Fruit fly (Drosophila melanogaster): ENCODE measurements around the gene Npc2h.

Npc2h gene

DNA sequence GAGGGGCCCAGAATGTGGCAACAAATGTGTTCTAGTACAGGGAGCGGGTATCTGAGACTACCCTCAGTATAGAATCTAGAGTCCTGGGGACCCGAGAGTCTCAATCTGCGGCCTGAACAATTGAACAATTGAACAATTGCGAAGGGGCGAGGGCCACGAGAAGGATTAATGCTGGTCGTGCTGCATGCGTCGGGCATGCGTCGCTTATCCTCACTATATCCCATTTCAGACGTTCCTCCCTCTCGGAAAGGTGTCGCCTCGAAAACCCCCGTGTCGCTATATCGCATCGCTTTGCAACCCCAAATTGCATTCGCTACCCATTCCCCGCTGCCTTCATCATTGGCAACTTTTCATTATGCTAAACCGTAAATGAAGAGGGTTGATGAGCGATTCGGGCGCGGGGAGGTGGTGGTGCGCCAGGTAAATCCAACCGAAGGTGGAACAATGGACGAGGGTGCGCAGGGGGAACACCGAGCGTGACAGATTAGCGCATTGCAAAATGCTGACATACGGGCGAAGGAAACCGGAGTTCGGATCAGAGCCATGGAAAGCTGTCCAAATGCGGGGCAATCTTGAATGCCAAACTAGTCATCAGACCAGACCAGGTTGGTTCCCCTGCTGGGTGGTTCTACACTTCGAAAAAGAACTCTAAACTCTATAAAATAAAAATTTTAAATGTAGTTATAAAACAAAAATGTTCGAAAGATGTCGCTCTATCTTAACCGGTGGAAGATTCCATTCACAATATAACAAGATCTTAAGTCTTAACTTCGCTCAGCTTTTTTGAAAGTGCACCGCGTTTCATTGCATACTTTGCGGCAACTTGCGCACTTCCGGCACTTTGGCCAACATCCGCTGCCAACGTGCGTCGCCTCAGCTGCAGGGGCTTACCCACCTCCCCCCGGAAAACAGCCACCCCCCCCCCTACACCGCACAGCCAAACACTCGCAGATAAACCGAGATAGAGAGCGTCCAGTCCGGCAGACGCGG, 12.9 kb upstream of the Npc2h start (continued):
- TF ChIP-seq Hmr (GFP tag; optimal IDR thresholded peaks at IDR 0.05): no peak
- TF ChIP-seq Neu2 (GFP tag; optimal IDR thresholded peaks at IDR 0.05; ENCODE audit: borderline replicate concordance): no peak
- no peak for TF ChIP-seq pum (GFP tag; optimal IDR thresholded peaks at IDR 0.05)
- no peak for TF ChIP-seq wek (GFP tag; optimal IDR thresholded peaks at IDR 0.05)
- TF ChIP-seq Lhr (GFP tag; optimal IDR thresholded peaks at IDR 0.05): no peak
- no peak for TF ChIP-seq CG14441 (GFP tag; IDR thresholded peaks at IDR 0.05)
- no peak for TF ChIP-seq HLH4C (GFP tag; IDR thresholded peaks at IDR 0.05; ENCODE audit: partially characterized antibody)
- no peak for TF ChIP-seq CG15696 (tag; optimal IDR thresholded peaks at IDR 0.05)
- no peak for TF ChIP-seq Oli (tag; optimal IDR thresholded peaks at IDR 0.05)
- TF ChIP-seq CG10274 (GFP tag; optimal IDR thresholded peaks at IDR 0.05): no peak
- peak; percentile 72 for TF ChIP-seq oc (tag; optimal IDR thresholded peaks at IDR 0.05)
- TF ChIP-seq Vsx1 (GFP tag; optimal IDR thresholded peaks at IDR 0.05): no peak
- TF ChIP-seq CG6272 (GFP tag; IDR thresholded peaks at IDR 0.05): no peak
- TF ChIP-seq eve (GFP tag; optimal IDR thresholded peaks at IDR 0.05): no peak
- no peak for TF ChIP-seq fru (optimal IDR thresholded peaks at IDR 0.05)
- no peak for TF ChIP-seq sens-2 (GFP tag; IDR thresholded peaks at IDR 0.05)
- TF ChIP-seq cg (GFP tag; optimal IDR thresholded peaks at IDR 0.05): no peak
- no peak for TF ChIP-seq so (GFP tag; IDR thresholded peaks at IDR 0.05)
- TF ChIP-seq CG31441 (GFP tag; IDR thresholded peaks at IDR 0.05): peak; percentile 55
- no peak for TF ChIP-seq ATbp (GFP tag; optimal IDR thresholded peaks at IDR 0.05)
- no peak for TF ChIP-seq emc (GFP tag; optimal IDR thresholded peaks at IDR 0.05)
- no peak for TF ChIP-seq mirr (GFP tag; optimal IDR thresholded peaks at IDR 0.05)
- TF ChIP-seq jigr1 (GFP tag; IDR thresholded peaks at IDR 0.05): no peak
- TF ChIP-seq CG10654 (GFP tag; optimal IDR thresholded peaks at IDR 0.05): no peak
- TF ChIP-seq CG4730 (GFP tag; IDR thresholded peaks at IDR 0.05): no peak
- TF ChIP-seq H15 (GFP tag; IDR thresholded peaks at IDR 0.05): 0 out of 3 replicates have a peak, but pooled peaks have one; percentile 15
- TF ChIP-seq da (GFP tag; optimal IDR thresholded peaks at IDR 0.05): no peak
- TF ChIP-seq ewg (GFP tag; optimal IDR thresholded peaks at IDR 0.05): no peak
- peak; percentile 39 for TF ChIP-seq CTCF (GFP tag; optimal IDR thresholded peaks at IDR 0.05)
- no peak for TF ChIP-seq ems (GFP tag; optimal IDR thresholded peaks at IDR 0.05)
- no peak for TF ChIP-seq CG14050 (GFP tag; IDR thresholded peaks at IDR 0.05)
- TF ChIP-seq CG9727 (GFP tag; optimal IDR thresholded peaks at IDR 0.05): peak; percentile 5
- TF ChIP-seq pnt (GFP tag; optimal IDR thresholded peaks at IDR 0.05): no peak
- TF ChIP-seq CG6854 (GFP tag; optimal IDR thresholded peaks at IDR 0.05): no peak
- no peak for TF ChIP-seq Poxn (GFP tag; IDR thresholded peaks at IDR 0.05)
- TF ChIP-seq crol (GFP tag; IDR thresholded peaks at IDR 0.05): peak; percentile 80
- no peak for TF ChIP-seq unc-4 (GFP tag; IDR thresholded peaks at IDR 0.05; ENCODE audit: partially characterized antibody)
- peak; percentile 22 for TF ChIP-seq CG17829 (tag; optimal IDR thresholded peaks at IDR 0.05)
- TF ChIP-seq en (GFP tag; optimal IDR thresholded peaks at IDR 0.05): no peak
- TF ChIP-seq Taf1 (GFP tag; IDR thresholded peaks at IDR 0.05): no peak
- TF ChIP-seq Stat92E (GFP tag; optimal IDR thresholded peaks at IDR 0.05): no peak
- TF ChIP-seq nerfin-1 (tag; optimal IDR thresholded peaks at IDR 0.05): peak; percentile 8
- peak; percentile 96 for TF ChIP-seq gsb-n (tag; optimal IDR thresholded peaks at IDR 0.05)
- TF ChIP-seq CG14710 (tag; optimal IDR thresholded peaks at IDR 0.05): peak; percentile 17
- TF ChIP-seq gt (GFP tag; IDR thresholded peaks at IDR 0.05): no peak
- no peak for TF ChIP-seq abd-A (tag; optimal IDR thresholded peaks at IDR 0.05)
- no peak for TF ChIP-seq btn (GFP tag; optimal IDR thresholded peaks at IDR 0.05)
- no peak for TF ChIP-seq nom (GFP tag; optimal IDR thresholded peaks at IDR 0.05)
- TF ChIP-seq B-H2 (GFP tag; optimal IDR thresholded peaks at IDR 0.05): no peak

All from whole organism, embryonic.